Fruit fly (Drosophila melanogaster) whole organism, embryonic: ENCODE measurements around the gene CG40198.
A peak's percentile ranks its signal among the peaks of the same experiment; 100 is the strongest.

ENCODE experiments used
- Bgb ChIP-seq: fragments of 200-800 bp; sonication (Bioruptor generic); IDR thresholded peaks from 2 replicates; pipeline ENCODE4 v1.3.6; 2022; ENCODE audit warnings: missing biosample characterization, missing genetic modification characterization; ENCODE audit not compliant: partially characterized antibody
- Blimp-1 ChIP-seq: fragments of 200-800 bp; sonication (Bioruptor generic); optimal IDR thresholded peaks from 3 replicates; lab custom pipeline; 2018; ENCODE audit warnings: missing biosample characterization, missing genetic modification characterization, mild to moderate bottlenecking, moderate library complexity, missing genetic modification reagents
- CG10321 ChIP-seq: fragments of 200-800 bp; sonication (Bioruptor generic); IDR thresholded peaks from 2 replicates; pipeline ENCODE4 v1.3.6; 2022; ENCODE audit warnings: missing biosample characterization, missing genetic modification characterization
- CG11723 ChIP-seq: fragments of 200-800 bp; sonication (Bioruptor generic); optimal IDR thresholded peaks from 2 replicates; lab custom pipeline; 2017; ENCODE audit warnings: missing biosample characterization, mild to moderate bottlenecking, missing genetic modification characterization
- CG12769 ChIP-seq: fragments of 200-800 bp; sonication (Bioruptor generic); optimal IDR thresholded peaks from 2 replicates; lab custom pipeline; 2019; ENCODE audit warnings: missing biosample characterization, mild to moderate bottlenecking, missing genetic modification characterization, moderate library complexity
- CG14441 ChIP-seq: fragments of 200-800 bp; sonication (Bioruptor generic); IDR thresholded peaks from 2 replicates; pipeline ENCODE4 v1.3.6; 2022; ENCODE audit warnings: missing biosample characterization, missing genetic modification characterization
- CG15073 ChIP-seq: fragments of 200-800 bp; sonication (Bioruptor generic); optimal IDR thresholded peaks from 2 replicates; lab custom pipeline; 2016; ENCODE audit warnings: missing biosample characterization, missing genetic modification characterization
- CG17186 ChIP-seq: fragments of 200-800 bp; sonication (Bioruptor generic); optimal IDR thresholded peaks from 3 replicates; lab custom pipeline; 2017; ENCODE audit warnings: missing biosample characterization, missing genetic modification reagents, missing genetic modification characterization
- CG18599 ChIP-seq: fragments of 200-800 bp; sonication (Bioruptor generic); optimal IDR thresholded peaks from 3 replicates; lab custom pipeline; 2017; ENCODE audit warnings: missing biosample characterization, missing genetic modification characterization, mild to moderate bottlenecking, moderate library complexity, missing genetic modification reagents
- CG2678 ChIP-seq: fragments of 200-800 bp; sonication (Bioruptor generic); optimal IDR thresholded peaks from 3 replicates; lab custom pipeline; 2019; ENCODE audit warnings: missing biosample characterization, mild to moderate bottlenecking, missing genetic modification characterization, moderate library complexity
- CG30403 ChIP-seq: fragments of 200-800 bp; sonication (Bioruptor generic); optimal IDR thresholded peaks from 3 replicates; lab custom pipeline; 2016; ENCODE audit warnings: missing biosample characterization, missing genetic modification characterization
- CG3163 ChIP-seq: fragments of 200-800 bp; sonication (Bioruptor generic); optimal IDR thresholded peaks from 3 replicates; lab custom pipeline; 2016; ENCODE audit warnings: missing biosample characterization, missing genetic modification characterization
- CG42726 ChIP-seq: fragments of 200-800 bp; sonication (Bioruptor generic); IDR thresholded peaks from 2 replicates; pipeline ENCODE4 v1.3.6; 2022; ENCODE audit warnings: missing biosample characterization, missing genetic modification characterization; ENCODE audit not compliant: partially characterized antibody
- CG4820 ChIP-seq: fragments of 200-800 bp; sonication (Bioruptor generic); optimal IDR thresholded peaks from 3 replicates; lab custom pipeline; 2016; ENCODE audit warnings: missing biosample characterization, missing genetic modification characterization
- CG6791 ChIP-seq: fragments of 200-800 bp; sonication (Bioruptor generic); IDR thresholded peaks from 3 replicates; pipeline ENCODE4 v1.3.6; 2022; ENCODE audit warnings: missing biosample characterization, missing genetic modification characterization; ENCODE audit not compliant: partially characterized antibody
- CG7786 ChIP-seq: fragments of 200-800 bp; sonication (Bioruptor generic); optimal IDR thresholded peaks from 2 replicates; lab custom pipeline; 2016; ENCODE audit warnings: missing biosample characterization, missing genetic modification characterization
- CG8089 ChIP-seq: fragments of 200-800 bp; sonication (Bioruptor generic); optimal IDR thresholded peaks from 3 replicates; lab custom pipeline; 2016; ENCODE audit warnings: missing biosample characterization, missing genetic modification characterization
- CG8388 ChIP-seq: fragments of 200-800 bp; sonication (Bioruptor generic); optimal IDR thresholded peaks from 2 replicates; lab custom pipeline; 2019; ENCODE audit warnings: missing biosample characterization, mild to moderate bottlenecking, missing genetic modification characterization, moderate library complexity
- CG9437 ChIP-seq: fragments of 200-800 bp; sonication (Bioruptor generic); optimal IDR thresholded peaks from 2 replicates; lab custom pipeline; 2018; ENCODE audit warnings: missing biosample characterization, mild to moderate bottlenecking, missing genetic modification characterization
- CrebB ChIP-seq: fragments of 200-800 bp; sonication (Bioruptor generic); optimal IDR thresholded peaks from 3 replicates; lab custom pipeline; 2018; ENCODE audit warnings: missing biosample characterization, mild to moderate bottlenecking, missing genetic modification characterization
- D19A ChIP-seq: fragments of 200-800 bp; optimal IDR thresholded peaks from 3 replicates; lab custom pipeline; 2019; ENCODE audit warnings: missing biosample characterization, mild to moderate bottlenecking, missing genetic modification characterization, moderate library complexity
- Doc2 ChIP-seq: fragments of 200-800 bp; sonication (Bioruptor generic); IDR thresholded peaks from 2 replicates; pipeline ENCODE4 v1.3.6; 2022; ENCODE audit warnings: missing biosample characterization, missing genetic modification characterization
- Ets65A ChIP-seq: fragments of 200-800 bp; sonication (Bioruptor generic); peaks from one replicate; lab custom pipeline; 2016; ENCODE audit warnings: missing biosample characterization, missing genetic modification characterization
- HLH3B ChIP-seq: fragments of 200-800 bp; sonication (Bioruptor generic); IDR thresholded peaks from 2 replicates; pipeline ENCODE4 v1.3.6; 2022; ENCODE audit warnings: missing biosample characterization, missing genetic modification characterization
- Kr ChIP-seq: fragments of 200-800 bp; sonication (Bioruptor generic); optimal IDR thresholded peaks from 2 replicates; lab custom pipeline; 2017; ENCODE audit warnings: missing biosample characterization, mild to moderate bottlenecking, missing genetic modification characterization
- Med ChIP-seq: fragments of 200-800 bp; sonication (Bioruptor generic); peaks from one replicate; lab custom pipeline; 2016; ENCODE audit warnings: missing biosample characterization, missing genetic modification characterization, mild to moderate bottlenecking, inconsistent platforms, moderate library complexity
- Nf-YC ChIP-seq: fragments of 200-800 bp; optimal IDR thresholded peaks from 3 replicates; lab custom pipeline; 2019; ENCODE audit warnings: missing biosample characterization, mild to moderate bottlenecking, missing genetic modification characterization, moderate library complexity
- Trl ChIP-seq, 3 experiments: fragments of >200 bp in 2 of 3; fragments of 200-800 bp in 1 of 3; sonication (Bioruptor generic) in 1 of 3; optimal IDR thresholded peaks; 2 replicates in 1 of 3; 3 replicates in 2 of 3; lab custom pipeline; 2016 to 2017; ENCODE audit warnings: missing biosample characterization in 1 of 3, missing genetic modification characterization in 1 of 3
- amos ChIP-seq: fragments of 200-800 bp; sonication (Bioruptor generic); IDR thresholded peaks from 2 replicates; pipeline ENCODE4 v1.3.6; 2022; ENCODE audit warnings: missing biosample characterization, missing genetic modification characterization; ENCODE audit not compliant: partially characterized antibody
- cad ChIP-seq: fragments of >200 bp; optimal IDR thresholded peaks from 2 replicates; lab custom pipeline; 2017; ENCODE audit warnings: missing biosample characterization, missing genetic modification characterization
- danr ChIP-seq: fragments of 200-800 bp; sonication (Bioruptor generic); IDR thresholded peaks from 2 replicates; pipeline ENCODE4 v1.3.6; 2022; ENCODE audit warnings: missing biosample characterization, missing genetic modification characterization
- grau ChIP-seq: fragments of 200-800 bp; optimal IDR thresholded peaks from 3 replicates; lab custom pipeline; 2019; ENCODE audit warnings: missing biosample characterization, mild to moderate bottlenecking, missing genetic modification characterization, moderate library complexity
- hkb ChIP-seq, 2 experiments: fragments of 200-800 bp in 1 of 2; fragments of >200 bp in 1 of 2; sonication (Bioruptor generic) in 1 of 2; IDR thresholded peaks in 1 of 2; optimal IDR thresholded peaks in 1 of 2; 2 replicates each; pipeline versions ENCODE4 v1.3.6 to Lab custom; 2017 to 2022; ENCODE audit warnings: missing biosample characterization in 1 of 2, missing genetic modification characterization in 1 of 2
- inv ChIP-seq: fragments of 200-800 bp; sonication (Bioruptor generic); IDR thresholded peaks from 2 replicates; pipeline ENCODE4 v1.3.6; 2022; ENCODE audit warnings: missing biosample characterization, missing genetic modification characterization; ENCODE audit not compliant: partially characterized antibody
- kni ChIP-seq: fragments of 200-800 bp; sonication (Bioruptor generic); optimal IDR thresholded peaks from 3 replicates; lab custom pipeline; 2017; ENCODE audit warnings: mild to moderate bottlenecking, missing biosample characterization, missing genetic modification reagents, missing genetic modification characterization
- mld ChIP-seq: fragments of 200-800 bp; sonication (Bioruptor generic); IDR thresholded peaks from 3 replicates; pipeline ENCODE4 v1.3.6; 2022; ENCODE audit warnings: missing biosample characterization, missing genetic modification characterization; ENCODE audit not compliant: partially characterized antibody
- nom ChIP-seq: fragments of 200-800 bp; sonication (Bioruptor generic); optimal IDR thresholded peaks from 2 replicates; lab custom pipeline; 2017; ENCODE audit warnings: missing biosample characterization, missing genetic modification characterization, mild to moderate bottlenecking, moderate library complexity, missing genetic modification reagents
- run ChIP-seq: fragments of 200-800 bp; sonication (Bioruptor generic); optimal IDR thresholded peaks from 3 replicates; lab custom pipeline; 2018; ENCODE audit warnings: missing biosample characterization, mild to moderate bottlenecking, missing genetic modification characterization
- salm ChIP-seq: fragments of 200-800 bp; sonication (Bioruptor generic); optimal IDR thresholded peaks from 2 replicates; lab custom pipeline; 2018; ENCODE audit warnings: missing biosample characterization, mild to moderate bottlenecking, missing genetic modification characterization
- sens ChIP-seq: fragments of 200-800 bp; sonication (Bioruptor generic); peaks from one replicate; lab custom pipeline; 2016; ENCODE audit warnings: missing biosample characterization, missing genetic modification characterization
- sens-2 ChIP-seq: fragments of 200-800 bp; sonication (Bioruptor generic); IDR thresholded peaks from 2 replicates; pipeline ENCODE4 v1.3.6; 2022; ENCODE audit warnings: missing biosample characterization, missing genetic modification characterization
- seq ChIP-seq: fragments of 200-800 bp; sonication (Bioruptor generic); IDR thresholded peaks from 2 replicates; pipeline ENCODE4 v1.3.6; 2022; ENCODE audit warnings: missing biosample characterization, missing genetic modification characterization
- sima ChIP-seq: fragments of 200-800 bp; sonication (Bioruptor generic); optimal IDR thresholded peaks from 2 replicates; lab custom pipeline; 2016; ENCODE audit warnings: missing biosample characterization, missing genetic modification characterization
- slp2 ChIP-seq: fragments of 200-800 bp; sonication (Bioruptor generic); optimal IDR thresholded peaks from 2 replicates; lab custom pipeline; 2016; ENCODE audit warnings: missing biosample characterization, missing genetic modification characterization
- ssp ChIP-seq: fragments of 200-800 bp; sonication (Bioruptor generic); IDR thresholded peaks from 2 replicates; pipeline ENCODE4 v1.3.6; 2022; ENCODE audit warnings: missing biosample characterization, missing genetic modification characterization
- tap ChIP-seq: fragments of 200-800 bp; optimal IDR thresholded peaks from 3 replicates; lab custom pipeline; 2019; ENCODE audit warnings: missing biosample characterization, mild to moderate bottlenecking, missing genetic modification characterization, moderate library complexity
- tup ChIP-seq: fragments of 200-800 bp; sonication (Bioruptor generic); optimal IDR thresholded peaks from 2 replicates; lab custom pipeline; 2016; ENCODE audit warnings: missing biosample characterization, mild to moderate bottlenecking, missing genetic modification characterization, moderate library complexity
- yki ChIP-seq: fragments of >200 bp; optimal IDR thresholded peaks from 3 replicates; lab custom pipeline; 2018

The CG40198 gene

DNA sequence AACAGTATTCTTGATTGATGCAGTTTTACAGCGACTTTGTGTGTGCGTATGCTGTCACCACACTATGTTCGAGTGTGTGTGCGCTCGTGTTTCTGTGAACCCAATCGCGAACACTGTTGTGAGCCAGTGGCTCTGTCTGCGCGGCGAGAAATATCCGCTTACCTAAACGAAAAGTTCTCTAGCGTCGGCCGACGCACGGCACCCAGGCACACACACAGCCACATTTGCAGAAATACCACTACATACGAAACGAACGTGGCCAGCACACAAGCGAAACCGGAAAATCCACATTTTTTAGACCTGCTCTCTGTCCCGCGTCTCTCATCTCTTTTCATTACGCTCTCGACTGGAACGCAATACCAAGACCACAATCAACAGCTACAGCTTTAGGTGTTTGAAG, 12.9 kb upstream of the CG40198 start (continued):
- no peak for TF ChIP-seq CG7786 (GFP tag; lab: Kevin White, UChicago)
- TF ChIP-seq CG14441 (GFP tag; lab: Robert Waterston, UW): no peak
- no peak for TF ChIP-seq CG8388 (GFP tag; lab: Kevin White, UChicago)
- no peak for TF ChIP-seq CG3163 (GFP tag; lab: Kevin White, UChicago)
- TF ChIP-seq seq (GFP tag; lab: Robert Waterston, UW): no peak
- no peak for TF ChIP-seq salm
- TF ChIP-seq nom (GFP tag; lab: Kevin White, UChicago): peak; percentile 7
- TF ChIP-seq tap (tag; lab: Kevin White, UChicago): no peak
- no peak for TF ChIP-seq D19A (tag; lab: Kevin White, UChicago)
- TF ChIP-seq CrebB (tag; lab: Kevin White, UChicago): no peak
- no peak for TF ChIP-seq tup (GFP tag; lab: Kevin White, UChicago)
- TF ChIP-seq CG4820 (GFP tag; lab: Kevin White, UChicago): no peak
- no peak for TF ChIP-seq sima (GFP tag; lab: Kevin White, UChicago)
- TF ChIP-seq grau (tag; lab: Kevin White, UChicago): no peak
- peak; percentile 12 for TF ChIP-seq CG9437 (GFP tag; lab: Kevin White, UChicago)
- TF ChIP-seq Nf-YC (tag; lab: Kevin White, UChicago): no peak
- TF ChIP-seq CG15073 (GFP tag; lab: Kevin White, UChicago): no peak

DNA sequence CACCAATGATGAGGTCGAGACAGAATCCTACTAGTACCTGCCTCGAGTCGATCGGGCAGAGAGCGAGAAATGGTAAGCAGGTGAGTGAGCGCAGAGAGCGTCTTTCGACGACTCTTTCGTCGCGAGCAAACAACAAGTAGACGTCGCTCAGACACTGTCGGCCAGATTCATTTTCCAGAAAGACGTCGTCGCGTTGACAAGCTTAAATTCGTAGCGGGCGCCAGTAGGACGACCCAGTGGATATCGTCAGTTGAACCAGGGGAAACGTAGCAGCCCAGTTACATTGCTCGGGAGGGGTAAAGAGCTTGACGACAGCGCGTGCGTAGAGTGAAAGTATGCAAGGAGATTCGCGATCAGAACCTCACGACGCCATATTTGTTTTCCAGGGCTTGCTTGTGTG, 12.4 kb upstream of the CG40198 start, which contains the start of gene CG12581:
Gene CG12581, plus strand, starts transcription at position 163 of the 400 bp plus-strand sequence.
- TF ChIP-seq CG42726 (no peak), HLH3B (GFP tag; lab: Robert Waterston, UW) (peak; percentile 18; the same call in 1 of the 2 replicates), cad (no peak), danr (GFP tag; lab: Robert Waterston, UW) (no peak), kni (GFP tag; lab: Kevin White, UChicago) (peak; percentile 60), yki (lab: Kevin White, UChicago) (peak; percentile 15), ssp (GFP tag; lab: Robert Waterston, UW) (no peak), Bgb (GFP tag; lab: Robert Waterston, UW) (0 out of 2 replicates have a peak, but pooled peaks have one; percentile 2), CG3163 (GFP tag; lab: Kevin White, UChicago) (peak; percentile 22), CG17186 (GFP tag; lab: Kevin White, UChicago) (no peak), Blimp-1 (peak; percentile 56), mld (GFP tag; lab: Robert Waterston, UW) (peak; percentile 57; the same call in 1 of the 3 replicates), CG10321 (GFP tag; lab: Robert Waterston, UW) (0 out of 2 replicates have a peak, but pooled peaks have one; percentile 6), sens-2 (GFP tag; lab: Robert Waterston, UW) (0 out of 2 replicates have a peak, but pooled peaks have one; percentile 13), CG6791 (GFP tag; lab: Robert Waterston, UW) (0 out of 3 replicates have a peak, but pooled peaks have one; percentile 9), amos (peak; percentile 20; the same call in 1 of the 2 replicates), CG8089 (GFP tag; lab: Kevin White, UChicago) (no peak), sens (GFP tag; lab: Kevin White, UChicago) (peak; percentile 7), Med (GFP tag; lab: Kevin White, UChicago) (peak; percentile 87), Ets65A (GFP tag; lab: Kevin White, UChicago) (peak; percentile 46), Doc2 (GFP tag; lab: Robert Waterston, UW) (no peak), CG18599 (peak; percentile 30), hkb (optimal IDR thresholded peaks at IDR 0.05; lab: Kevin White, UChicago) (no peak), hkb (GFP tag; IDR thresholded peaks at IDR 0.05; lab: Robert Waterston, UW) (0 out of 2 replicates have a peak, but pooled peaks have one; percentile 8), run (no peak), CG30403 (GFP tag; lab: Kevin White, UChicago) (no peak), CG12769 (tag; lab: Kevin White, UChicago) (peak; percentile 55), slp2 (GFP tag; lab: Kevin White, UChicago) (no peak), Trl (optimal IDR thresholded peaks at IDR 0.05; lab: Kevin White, UChicago) (peak; percentile 59 to 75), Trl (GFP tag; optimal IDR thresholded peaks at IDR 0.05; lab: Kevin White, UChicago) (no peak), CG2678 (tag; lab: Kevin White, UChicago) (no peak), Kr (GFP tag; lab: Kevin White, UChicago) (no peak), inv (GFP tag; lab: Robert Waterston, UW) (peak; percentile 32; the same call in 1 of the 2 replicates), CG11723 (GFP tag; lab: Kevin White, UChicago) (peak; percentile 40)
